Fruit fly (Drosophila melanogaster): Measurements from ENCODE around the gene CG15465.

Gene CG15465

DNA sequence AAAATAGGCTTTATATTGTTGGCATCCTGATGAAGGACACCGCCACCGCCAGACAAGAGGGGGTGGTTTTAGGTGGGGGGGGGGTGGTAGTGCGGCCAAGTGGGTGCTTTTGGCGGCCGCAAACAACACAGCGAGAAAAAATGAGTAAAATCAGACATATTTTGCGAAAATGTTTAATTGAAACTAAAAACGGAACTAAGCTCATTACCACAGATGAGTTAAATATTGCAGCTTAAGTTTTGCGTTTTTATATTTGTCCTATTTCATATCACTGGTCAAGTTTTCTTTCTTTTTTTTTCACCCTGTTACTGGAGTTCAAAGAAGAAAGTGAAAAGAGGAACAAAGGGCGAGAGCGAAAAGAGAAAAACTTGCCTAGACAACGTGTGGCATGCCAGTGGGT, 8.4 kb downstream of the CG15465 start (continued):
- peak; percentile 40; the same call in 1 of the 2 replicates for TF ChIP-seq CG11085 (GFP tag; IDR thresholded peaks at IDR 0.05)
- TF ChIP-seq CG3163 (GFP tag; optimal IDR thresholded peaks at IDR 0.05) = peak; percentile 11
- TF ChIP-seq Atf-2 (GFP tag; optimal IDR thresholded peaks at IDR 0.05) = peak; percentile 35
- TF ChIP-seq D (optimal IDR thresholded peaks at IDR 0.05) = no peak
- peak; percentile 69 for TF ChIP-seq D (GFP tag; optimal IDR thresholded peaks at IDR 0.05)
- no peak for TF ChIP-seq Hmx (GFP tag; optimal IDR thresholded peaks at IDR 0.05)
- TF ChIP-seq CG14050 (GFP tag; IDR thresholded peaks at IDR 0.05) = peak; percentile 57
- peak; percentile 71 for TF ChIP-seq CG13424 (tag; optimal IDR thresholded peaks at IDR 0.05)
- peak; percentile 9 for TF ChIP-seq CG4617 (GFP tag; optimal IDR thresholded peaks at IDR 0.05; ENCODE audit: borderline replicate concordance)
- peak; percentile 16 for TF ChIP-seq jing (GFP tag; optimal IDR thresholded peaks at IDR 0.05)
- TF ChIP-seq prd (optimal IDR thresholded peaks at IDR 0.05) = no peak
- TF ChIP-seq prd (GFP tag; IDR thresholded peaks at IDR 0.05) = peak; percentile 81
- TF ChIP-seq crol (GFP tag; IDR thresholded peaks at IDR 0.05) = peak; percentile 38; the same call in 1 of the 2 replicates
- TF ChIP-seq Dfd (GFP tag; optimal IDR thresholded peaks at IDR 0.05) = no peak
- TF ChIP-seq nerfin-2 (GFP tag; IDR thresholded peaks at IDR 0.05; ENCODE audit: partially characterized antibody) = no peak
- peak; percentile 31 for TF ChIP-seq CG10543 (GFP tag; optimal IDR thresholded peaks at IDR 0.05)
- no peak for TF ChIP-seq pan (optimal IDR thresholded peaks at IDR 0.05)
- TF ChIP-seq pan (GFP tag; optimal IDR thresholded peaks at IDR 0.05 in 1 of 2, IDR thresholded peaks at IDR 0.05 in 1 of 2) = peak in 1 of 2 experiments; percentile 75
- TF ChIP-seq CG15696 (tag; optimal IDR thresholded peaks at IDR 0.05) = no peak
- peak; percentile 68 for TF ChIP-seq CG9727 (GFP tag; optimal IDR thresholded peaks at IDR 0.05)
- peak; percentile 94 for TF ChIP-seq Med (GFP tag)
- peak; percentile 20 for TF ChIP-seq CG12744 (GFP tag; optimal IDR thresholded peaks at IDR 0.05)
- peak; percentile 47 for TF ChIP-seq Abd-B (GFP tag; optimal IDR thresholded peaks at IDR 0.05)
- peak; percentile 89 for TF ChIP-seq Hmr (GFP tag; optimal IDR thresholded peaks at IDR 0.05)
- peak; percentile 64 for TF ChIP-seq CG17385 (GFP tag; optimal IDR thresholded peaks at IDR 0.05)
- 0 out of 2 replicates have a peak, but pooled peaks have one; percentile 26 for TF ChIP-seq CG11696 (GFP tag; IDR thresholded peaks at IDR 0.05)
- TF ChIP-seq lilli (GFP tag; optimal IDR thresholded peaks at IDR 0.05) = peak; percentile 53
- TF ChIP-seq Oli (tag; optimal IDR thresholded peaks at IDR 0.05) = peak; percentile 71
- peak; percentile 68 for TF ChIP-seq tin (GFP tag; optimal IDR thresholded peaks at IDR 0.05)
- peak; percentile 35 for TF ChIP-seq CG12104 (GFP tag; optimal IDR thresholded peaks at IDR 0.05)
- peak; percentile 40 for TF ChIP-seq CG2875 (GFP tag; optimal IDR thresholded peaks at IDR 0.05)
- TF ChIP-seq CG7745 (tag; optimal IDR thresholded peaks at IDR 0.05) = no peak
- TF ChIP-seq Adf1 (GFP tag; IDR thresholded peaks at IDR 0.05) = no peak
- TF ChIP-seq lbe (GFP tag; optimal IDR thresholded peaks at IDR 0.05) = no peak
- peak; percentile 67 for TF ChIP-seq BtbVII (GFP tag; optimal IDR thresholded peaks at IDR 0.05)
- TF ChIP-seq CG14441 (GFP tag; IDR thresholded peaks at IDR 0.05) = peak; percentile 59
- no peak for TF ChIP-seq bowl (GFP tag; IDR thresholded peaks at IDR 0.05)
- peak; percentile 47 for TF ChIP-seq CG1233 (GFP tag; optimal IDR thresholded peaks at IDR 0.05)
- peak; percentile 57 for TF ChIP-seq HmgZ (tag; optimal IDR thresholded peaks at IDR 0.05)
- TF ChIP-seq Myb (GFP tag; optimal IDR thresholded peaks at IDR 0.05) = peak; percentile 50
- TF ChIP-seq CG2116 (GFP tag; optimal IDR thresholded peaks at IDR 0.05) = no peak
- TF ChIP-seq CTCF (GFP tag; optimal IDR thresholded peaks at IDR 0.05) = no peak
- peak; percentile 42 for TF ChIP-seq CG7786 (GFP tag; optimal IDR thresholded peaks at IDR 0.05)
- TF ChIP-seq CG4707 (GFP tag; optimal IDR thresholded peaks at IDR 0.05) = peak; percentile 10
- TF ChIP-seq H2.0 (GFP tag; IDR thresholded peaks at IDR 0.05) = peak; percentile 60
- peak; percentile 22 for TF ChIP-seq eyg (GFP tag; optimal IDR thresholded peaks at IDR 0.05)
- TF ChIP-seq hbn (GFP tag; IDR thresholded peaks at IDR 0.05; ENCODE audit: partially characterized antibody) = no peak
- peak; percentile 52 for TF ChIP-seq CG12769 (tag; optimal IDR thresholded peaks at IDR 0.05)
- peak; percentile 58 for TF ChIP-seq CG17829 (tag; optimal IDR thresholded peaks at IDR 0.05)
- no peak for TF ChIP-seq da (GFP tag; optimal IDR thresholded peaks at IDR 0.05)
- TF ChIP-seq grn (GFP tag; optimal IDR thresholded peaks at IDR 0.05) = no peak
- TF ChIP-seq tio (GFP tag; optimal IDR thresholded peaks at IDR 0.05) = peak; percentile 55
